Worm (Caenorhabditis elegans): ENCODE results near the gene srsx-24.

srsx-24 gene

DNA sequence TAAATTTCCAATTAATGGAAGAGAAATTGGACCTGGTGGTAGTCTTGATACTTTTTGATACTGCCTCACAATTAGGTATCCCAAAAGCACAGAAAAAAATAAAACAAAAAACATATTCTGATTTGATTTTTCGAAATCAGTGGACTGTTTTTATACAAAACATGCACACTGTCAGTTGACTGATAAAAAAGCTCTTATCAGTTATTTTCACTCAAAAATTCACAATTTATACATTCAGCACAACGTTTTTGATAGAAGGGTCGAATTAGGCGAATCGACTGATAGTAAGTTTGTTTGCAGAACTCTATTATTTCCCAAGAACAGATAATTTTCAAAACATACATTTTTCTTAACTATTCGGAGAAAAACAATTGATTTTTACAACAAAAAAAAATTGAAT lies 15.2 kb downstream of the srsx-24 start, which contains the start of gene cyp-35A2:
Gene cyp-35A2, minus strand, starts transcription at position 124 of the 400 bp plus-strand sequence.
- TF ChIP-seq pag-3 (tag; optimal IDR thresholded peaks at IDR 0.05; ENCODE audit: borderline replicate concordance) (no peak), elt-2 (tag; optimal IDR thresholded peaks at IDR 0.05) (peak; percentile 64)

DNA sequence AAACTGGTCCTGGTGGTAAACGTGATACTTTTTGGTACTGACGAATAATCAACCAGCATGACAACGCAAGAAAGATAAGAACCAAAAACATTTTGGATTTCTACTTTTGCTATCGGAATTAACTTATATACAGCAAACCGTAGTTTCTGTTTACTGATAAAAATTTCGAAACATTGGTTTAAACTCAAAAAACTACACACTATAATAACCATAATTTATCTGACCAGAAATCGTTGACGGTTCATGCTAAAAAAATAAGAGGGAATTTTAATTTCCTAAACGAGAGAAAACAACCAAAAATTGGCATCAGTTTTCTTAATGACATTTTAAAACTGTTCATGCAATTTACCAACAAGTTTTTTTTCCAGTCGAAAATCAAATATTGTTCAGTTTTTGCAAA lies 17.6 kb downstream of the srsx-24 start, which contains the start of gene cyp-35A1:
Gene cyp-35A1, minus strand, starts transcription at position 101 of the 400 bp plus-strand sequence.
- TF ChIP-seq hlh-8 (tag; optimal IDR thresholded peaks at IDR 0.05) = no peak
- TF ChIP-seq sdc-2 (tag; optimal IDR thresholded peaks at IDR 0.05) = no peak
- no peak for TF ChIP-seq pha-4 (tag; optimal IDR thresholded peaks at IDR 0.05)
- no peak for TF ChIP-seq ceh-14 (tag; optimal IDR thresholded peaks at IDR 0.05)
- no peak for TF ChIP-seq C38D4.7 (GFP tag; optimal IDR thresholded peaks at IDR 0.05)
- no peak for TF ChIP-seq ceh-24 (tag; optimal IDR thresholded peaks at IDR 0.05)
- no peak for TF ChIP-seq tbx-7 (tag; optimal IDR thresholded peaks at IDR 0.05)
- TF ChIP-seq ets-4 (tag; optimal IDR thresholded peaks at IDR 0.05) = no peak
- TF ChIP-seq T23F11.4 (GFP tag; optimal IDR thresholded peaks at IDR 0.05) = no peak
- no peak for TF ChIP-seq rnt-1 (tag; optimal IDR thresholded peaks at IDR 0.05)

DNA sequence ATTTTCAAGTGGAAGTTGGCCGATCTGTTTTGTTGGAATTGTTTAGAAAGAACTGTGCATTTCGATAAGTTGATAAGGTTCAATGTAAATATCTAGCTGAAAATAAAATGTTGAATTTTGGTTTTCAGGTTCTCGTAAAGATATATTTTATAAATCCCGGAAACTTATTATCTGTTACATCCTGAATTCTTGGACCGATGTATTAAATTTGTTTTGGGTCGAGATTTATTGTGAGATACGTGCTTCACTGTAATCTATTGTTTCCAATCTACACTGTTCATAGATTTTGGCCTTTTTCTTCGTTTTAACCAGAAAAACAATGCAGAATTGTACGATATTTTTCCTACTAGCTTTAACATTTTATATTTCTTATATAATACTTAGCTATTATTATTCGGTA lies 22.2 kb downstream of the srsx-24 start, which contains the start of gene C03G6.6:
Gene C03G6.6, plus strand, starts transcription at position 301 of the 400 bp plus-strand sequence.
- no peak for TF ChIP-seq K09A11.1 (tag; optimal IDR thresholded peaks at IDR 0.05; ENCODE audit: insufficient read depth)
- TF ChIP-seq hlh-6 (tag; optimal IDR thresholded peaks at IDR 0.05) = no peak
- no peak for TF ChIP-seq sox-4 (tag; optimal IDR thresholded peaks at IDR 0.05)
- TF ChIP-seq hlh-8 (tag; optimal IDR thresholded peaks at IDR 0.05) = no peak
- TF ChIP-seq pha-4 (tag; optimal IDR thresholded peaks at IDR 0.05) = no peak
- TF ChIP-seq madf-2 (tag; optimal IDR thresholded peaks at IDR 0.05) = no peak
- TF ChIP-seq ref-2 (tag; optimal IDR thresholded peaks at IDR 0.05) = no peak
- no peak for TF ChIP-seq F13H6.1 (tag; optimal IDR thresholded peaks at IDR 0.05)
- no peak for TF ChIP-seq T23F11.4 (GFP tag; optimal IDR thresholded peaks at IDR 0.05)
- TF ChIP-seq hlh-30 (tag; optimal IDR thresholded peaks at IDR 0.05; ENCODE audit: insufficient read depth) = no peak
- TF ChIP-seq tbx-7 (tag; optimal IDR thresholded peaks at IDR 0.05) = no peak
- no peak for TF ChIP-seq unc-86 (tag; optimal IDR thresholded peaks at IDR 0.05)
- TF ChIP-seq fkh-6 (tag; optimal IDR thresholded peaks at IDR 0.05) = no peak
- no peak for TF ChIP-seq pha-2 (tag; optimal IDR thresholded peaks at IDR 0.05)
- no peak for TF ChIP-seq syd-9 (tag; optimal IDR thresholded peaks at IDR 0.05)
- no peak for TF ChIP-seq pat-9 (tag; optimal IDR thresholded peaks at IDR 0.05)

DNA sequence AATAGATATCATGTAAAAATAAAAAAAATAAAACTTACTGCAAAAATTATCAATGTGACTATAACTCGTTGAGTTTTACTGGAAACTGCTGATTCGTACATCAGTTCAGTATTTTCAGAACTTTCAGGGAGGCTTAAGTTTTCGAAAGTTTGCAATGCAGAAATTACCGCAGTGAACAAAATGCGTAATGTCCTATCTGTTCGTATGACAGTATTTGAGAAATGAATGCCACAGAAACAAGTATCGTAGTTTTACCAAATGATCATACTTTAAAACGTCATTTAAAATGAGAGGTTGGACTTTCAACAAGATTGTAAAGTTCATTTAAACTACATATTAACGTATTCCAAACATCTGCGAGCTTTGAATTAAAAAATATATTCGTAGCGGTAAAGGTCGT lies 22.6 kb downstream of the srsx-24 start, which contains the start of gene C03G6.21:
Gene C03G6.21, minus strand, starts transcription at position 101 of the 400 bp plus-strand sequence.
- TF ChIP-seq ceh-45 (GFP tag; IDR thresholded peaks at IDR 0.05) = no peak
- no peak for TF ChIP-seq pqm-1 (tag; optimal IDR thresholded peaks at IDR 0.05)
- no peak for TF ChIP-seq ceh-6 (GFP tag; optimal IDR thresholded peaks at IDR 0.05)
- TF ChIP-seq ceh-48 (tag; optimal IDR thresholded peaks at IDR 0.05) = no peak
- TF ChIP-seq K02D7.2 (tag; optimal IDR thresholded peaks at IDR 0.05) = no peak
- no peak for TF ChIP-seq npax-4 (tag; optimal IDR thresholded peaks at IDR 0.05)
- no peak for TF ChIP-seq hlh-6 (tag; optimal IDR thresholded peaks at IDR 0.05)
- no peak for TF ChIP-seq hlh-15 (tag; optimal IDR thresholded peaks at IDR 0.05)
- TF ChIP-seq ztf-16 (tag; optimal IDR thresholded peaks at IDR 0.05) = no peak
- no peak for TF ChIP-seq dve-1 (tag; optimal IDR thresholded peaks at IDR 0.05)
- TF ChIP-seq gmeb-2 (tag; optimal IDR thresholded peaks at IDR 0.05) = no peak
- TF ChIP-seq zip-5 (tag; optimal IDR thresholded peaks at IDR 0.05) = no peak
- TF ChIP-seq unc-42 (tag; optimal IDR thresholded peaks at IDR 0.05) = no peak
- TF ChIP-seq Y22D7AL.16 (tag; optimal IDR thresholded peaks at IDR 0.05) = no peak
- no peak for TF ChIP-seq ceh-30 (tag; optimal IDR thresholded peaks at IDR 0.05)
- no peak for TF ChIP-seq nhr-11 (tag; optimal IDR thresholded peaks at IDR 0.05)
